Worm (Caenorhabditis elegans) whole organism, late embryonic: ENCODE results near the gene nstp-5.

ENCODE experiments used
- C38D4.7 ChIP-seq: fragments of 200-800 bp; sonication (Bioruptor generic); optimal IDR thresholded peaks from 2 replicates; lab custom pipeline; 2018; ENCODE audit warnings: mild to moderate bottlenecking, missing genetic modification characterization, moderate library complexity, missing compliant biosample characterization
- K02D7.2 ChIP-seq: sonication (generic microtip); optimal IDR thresholded peaks from 2 replicates; lab custom pipeline; 2017; ENCODE audit warnings: mild to moderate bottlenecking, missing genetic modification characterization, missing compliant biosample characterization
- ahr-1 ChIP-seq: sonication (generic microtip); optimal IDR thresholded peaks from 2 replicates; lab custom pipeline; 2016; ENCODE audit warnings: missing genetic modification characterization, missing compliant biosample characterization
- ama-1 ChIP-seq: fragments of 150-350 bp; optimal IDR thresholded peaks from 2 replicates; lab custom pipeline; 2014
- ceh-14 ChIP-seq: sonication (generic microtip); optimal IDR thresholded peaks from 2 replicates; lab custom pipeline; 2016; ENCODE audit warnings: missing genotype, missing genetic modification characterization, missing compliant biosample characterization
- ceh-18 ChIP-seq: sonication (generic microtip); optimal IDR thresholded peaks from 2 replicates; lab custom pipeline; 2016; ENCODE audit warnings: missing genetic modification characterization, missing compliant biosample characterization
- ceh-24 ChIP-seq: sonication (generic microtip); optimal IDR thresholded peaks from 2 replicates; lab custom pipeline; 2016; ENCODE audit warnings: mild to moderate bottlenecking, missing genetic modification characterization, missing compliant biosample characterization
- ceh-31 ChIP-seq: sonication (generic microtip); optimal IDR thresholded peaks from 2 replicates; lab custom pipeline; 2016; ENCODE audit warnings: missing genetic modification characterization, missing compliant biosample characterization
- ceh-34 ChIP-seq: sonication (generic microtip); optimal IDR thresholded peaks from 2 replicates; lab custom pipeline; 2016; ENCODE audit warnings: mild to moderate bottlenecking, missing genetic modification characterization, missing compliant biosample characterization
- ceh-45 ChIP-seq: fragments of 200-800 bp; sonication (Bioruptor generic); IDR thresholded peaks from 2 replicates; pipeline ENCODE4 v1.3.6; 2022; ENCODE audit warnings: missing genetic modification reagents, missing genetic modification characterization, missing compliant biosample characterization
- che-1 ChIP-seq: sonication (generic microtip); optimal IDR thresholded peaks from 2 replicates; lab custom pipeline; 2016; ENCODE audit warnings: mild to moderate bottlenecking, missing genetic modification characterization, missing compliant biosample characterization
- elt-2 ChIP-seq: sonication (generic microtip); optimal IDR thresholded peaks from 2 replicates; lab custom pipeline; 2016; ENCODE audit warnings: missing genetic modification reagents, missing genetic modification characterization, missing compliant biosample characterization
- fax-1 ChIP-seq: sonication (generic microtip); optimal IDR thresholded peaks from 2 replicates; lab custom pipeline; 2016; ENCODE audit warnings: missing genotype, missing genetic modification characterization, missing compliant biosample characterization
- fkh-10 ChIP-seq: fragments of 150-350 bp; optimal IDR thresholded peaks from 2 replicates; lab custom pipeline; 2014; ENCODE audit warnings: missing biosample characterization, missing genetic modification reagents, missing genetic modification characterization
- fkh-6 ChIP-seq: sonication (generic microtip); optimal IDR thresholded peaks from 2 replicates; lab custom pipeline; 2016; ENCODE audit warnings: missing genetic modification characterization, missing compliant biosample characterization
- hlh-13 ChIP-seq: fragments of 200-800 bp; sonication (Bioruptor generic); optimal IDR thresholded peaks from 2 replicates; lab custom pipeline; 2018; ENCODE audit warnings: mild to moderate bottlenecking, missing genetic modification characterization, missing compliant biosample characterization
- hlh-30 ChIP-seq: sonication (generic microtip); optimal IDR thresholded peaks from 2 replicates; lab custom pipeline; 2017; ENCODE audit warnings: antibody characterized with exemption, missing genetic modification characterization, missing compliant biosample characterization; ENCODE audit not compliant: insufficient read depth
- hlh-8 ChIP-seq: sonication (generic microtip); optimal IDR thresholded peaks from 2 replicates; lab custom pipeline; 2016; ENCODE audit warnings: missing genotype, missing genetic modification characterization, missing compliant biosample characterization
- mec-3 ChIP-seq: sonication (generic microtip); optimal IDR thresholded peaks from 2 replicates; lab custom pipeline; 2016; ENCODE audit warnings: borderline replicate concordance, missing genetic modification characterization, missing compliant biosample characterization
- nfya-1 ChIP-seq: sonication (generic microtip); optimal IDR thresholded peaks from 2 replicates; lab custom pipeline; 2017; ENCODE audit warnings: missing genetic modification characterization, mild to moderate bottlenecking, missing compliant biosample characterization, antibody characterized with exemption, moderate library complexity
- nhr-232 ChIP-seq: sonication (generic microtip); optimal IDR thresholded peaks from 2 replicates; lab custom pipeline; 2016; ENCODE audit warnings: missing genetic modification characterization, missing compliant biosample characterization
- npax-4 ChIP-seq: sonication (generic microtip); optimal IDR thresholded peaks from 2 replicates; lab custom pipeline; 2016; ENCODE audit warnings: missing genetic modification characterization, missing compliant biosample characterization
- pha-2 ChIP-seq: sonication (generic microtip); optimal IDR thresholded peaks from 2 replicates; lab custom pipeline; 2017; ENCODE audit warnings: mild to moderate bottlenecking, missing genetic modification characterization, missing compliant biosample characterization
- pha-4 ChIP-seq: fragments of 150-350 bp; optimal IDR thresholded peaks from 2 replicates; lab custom pipeline; 2018; ENCODE audit warnings: missing biosample characterization, missing genetic modification reagents, missing genetic modification characterization
- pqm-1 ChIP-seq: sonication (generic microtip); optimal IDR thresholded peaks from 2 replicates; lab custom pipeline; 2016; ENCODE audit warnings: missing genetic modification characterization, missing compliant biosample characterization
- rnt-1 ChIP-seq: sonication (generic microtip); optimal IDR thresholded peaks from 2 replicates; lab custom pipeline; 2016; ENCODE audit warnings: missing genetic modification characterization, missing compliant biosample characterization
- sox-2 ChIP-seq: fragments of 200-800 bp; sonication (Bioruptor generic); IDR thresholded peaks from 2 replicates; pipeline ENCODE4 v1.3.6; 2022; ENCODE audit warnings: missing genetic modification reagents, missing genetic modification characterization, missing compliant biosample characterization
- sox-4 ChIP-seq: sonication (generic microtip); optimal IDR thresholded peaks from 2 replicates; lab custom pipeline; 2017; ENCODE audit warnings: mild to moderate bottlenecking, missing genetic modification characterization, inconsistent platforms, missing compliant biosample characterization
- tbx-2 ChIP-seq: sonication (generic microtip); optimal IDR thresholded peaks from 2 replicates; lab custom pipeline; 2016; ENCODE audit warnings: missing genetic modification characterization, missing compliant biosample characterization
- unc-3 ChIP-seq, 2 experiments: fragments of 200-800 bp in 1 of 2; sonication (Bioruptor generic) in 1 of 2; sonication (generic microtip) in 1 of 2; conservative IDR thresholded peaks in 1 of 2; optimal IDR thresholded peaks in 1 of 2; 2 replicates each; pipeline versions ENCODE4 v1.3.6 to Lab custom; 2016 to 2022; ENCODE audit warnings: missing compliant biosample characterization in 2 of 2, missing genetic modification characterization in 2 of 2, missing genetic modification reagents in 1 of 2
- unc-42 ChIP-seq: sonication (generic microtip); optimal IDR thresholded peaks from 2 replicates; lab custom pipeline; 2016; ENCODE audit warnings: missing genotype, missing genetic modification characterization, missing compliant biosample characterization
- unc-55 ChIP-seq: sonication (generic microtip); optimal IDR thresholded peaks from 2 replicates; lab custom pipeline; 2017; ENCODE audit warnings: missing biosample characterization, missing genetic modification reagents, missing genetic modification characterization
- zip-5 ChIP-seq: sonication (generic microtip); optimal IDR thresholded peaks from 2 replicates; lab custom pipeline; 2016; ENCODE audit warnings: missing genetic modification characterization, missing compliant biosample characterization

Gene nstp-5

ce11 chrIV:12842121-12842520, 13.2 kb upstream of the nstp-5 start:
- TF ChIP-seq elt-2 (tag; lab: Kevin White, UChicago) (peak; percentile 65), npax-4 (tag; lab: Kevin White, UChicago) (no peak), pqm-1 (no peak), tbx-2 (tag; lab: Kevin White, UChicago) (no peak)

- TF ChIP-seq unc-55 (GFP tag; lab: Kevin White, UChicago) (peak; percentile 72), K02D7.2 (tag; lab: Kevin White, UChicago) (no peak), sox-2 (GFP tag; lab: Robert Waterston, UW) (no peak), rnt-1 (tag; lab: Kevin White, UChicago) (no peak), nfya-1 (tag; lab: Kevin White, UChicago) (peak; percentile 31), hlh-13 (no peak), pha-4 (tag; lab: Kevin White, UChicago) (no peak), ceh-34 (tag; lab: Kevin White, UChicago) (peak; percentile 12), ahr-1 (tag; lab: Kevin White, UChicago) (no peak), mec-3 (tag; lab: Kevin White, UChicago) (no peak), nhr-232 (tag; lab: Kevin White, UChicago) (no peak), hlh-30 (tag; lab: Kevin White, UChicago) (no peak), unc-42 (peak; percentile 28), che-1 (no peak), zip-5 (tag; lab: Kevin White, UChicago) (no peak), tbx-2 (tag; lab: Kevin White, UChicago) (no peak), sox-4 (tag; lab: Kevin White, UChicago) (no peak), ceh-24 (tag; lab: Kevin White, UChicago) (no peak), elt-2 (tag; lab: Kevin White, UChicago) (no peak), ceh-45 (no peak)
- TF ChIP-seq, all 69 proteins: peak for 4
Measured at ce11 chrIV:12842895-12843294, 12.5 kb upstream of the nstp-5 start.

ce11 chrIV:12845596-12845995, 9.8 kb upstream of the nstp-5 start, which contains the start of gene txt-19:
TSS of gene txt-19 (plus strand) at chrIV:12845899.
- TF ChIP-seq tbx-2 (tag; lab: Kevin White, UChicago): peak; percentile 11
- TF ChIP-seq pha-2 (tag; lab: Kevin White, UChicago): no peak
- peak; percentile 9 for TF ChIP-seq nfya-1 (tag; lab: Kevin White, UChicago)
- TF ChIP-seq fkh-10 (GFP tag; lab: Kevin White, UChicago): no peak
- TF ChIP-seq ceh-18: peak; percentile 35
- no peak for TF ChIP-seq unc-3 (GFP tag; conservative IDR thresholded peaks at IDR 0.05; lab: Robert Waterston, UW)
- TF ChIP-seq unc-3 (tag; optimal IDR thresholded peaks at IDR 0.05; lab: Kevin White, UChicago): no peak
- no peak for TF ChIP-seq ama-1
- TF ChIP-seq fax-1 (tag; lab: Kevin White, UChicago): peak; percentile 13
- TF ChIP-seq hlh-30 (tag; lab: Kevin White, UChicago): no peak
- no peak for TF ChIP-seq C38D4.7 (GFP tag; lab: Kevin White, UChicago)
- peak; percentile 42 for TF ChIP-seq ceh-31 (tag; lab: Kevin White, UChicago)
- TF ChIP-seq unc-42: peak; percentile 27
- no peak for TF ChIP-seq fkh-6 (tag; lab: Kevin White, UChicago)
- no peak for TF ChIP-seq hlh-13
- TF ChIP-seq ceh-14 (tag; lab: Kevin White, UChicago): peak; percentile 53

ce11 chrIV:12849030-12849560, 6.3 kb upstream of the nstp-5 start, which contains the start of gene srf-3:
TSS of gene srf-3 (plus strand) at chrIV:12849510.
- TF ChIP-seq hlh-8 (tag; lab: Kevin White, UChicago): no peak
